Fruit fly (Drosophila melanogaster) Kc167 (cell line): Measurements from ENCODE around the gene CG18754.

Experiments used
- Myc ChIP-seq: fragments of >200 bp; optimal IDR thresholded peaks from 2 replicates; lab custom pipeline; 2017; ENCODE audit warnings: missing external identifiers
- Sin3A ChIP-seq: fragments of >200 bp; optimal IDR thresholded peaks from 2 replicates; lab custom pipeline; 2018; ENCODE audit warnings: missing external identifiers
- h ChIP-seq: fragments of >200 bp; optimal IDR thresholded peaks from 3 replicates; lab custom pipeline; 2018; ENCODE audit warnings: missing external identifiers
- insv ChIP-seq: fragments of >200 bp; optimal IDR thresholded peaks from 3 replicates; lab custom pipeline; 2018; ENCODE audit warnings: missing external identifiers
- psq ChIP-seq: fragments of >200 bp; optimal IDR thresholded peaks from 2 replicates; lab custom pipeline; 2017; ENCODE audit warnings: missing external identifiers
- ttk ChIP-seq: sonication (Bioruptor generic); optimal IDR thresholded peaks from 2 replicates; lab custom pipeline; 2017; ENCODE audit warnings: missing external identifiers

Gene CG18754

dm6 chr3R:23658948-23659347 is 24.9 kb upstream of the CG18754 start:
- no peak for TF ChIP-seq ttk (lab: Kevin White, UChicago)
- no peak for TF ChIP-seq psq (lab: Kevin White, UChicago)
- no peak for TF ChIP-seq insv (lab: Kevin White, UChicago)
- TF ChIP-seq Myc = no peak
- no peak for TF ChIP-seq Sin3A (lab: Kevin White, UChicago)
- TF ChIP-seq h (lab: Kevin White, UChicago) = no peak

DNA sequence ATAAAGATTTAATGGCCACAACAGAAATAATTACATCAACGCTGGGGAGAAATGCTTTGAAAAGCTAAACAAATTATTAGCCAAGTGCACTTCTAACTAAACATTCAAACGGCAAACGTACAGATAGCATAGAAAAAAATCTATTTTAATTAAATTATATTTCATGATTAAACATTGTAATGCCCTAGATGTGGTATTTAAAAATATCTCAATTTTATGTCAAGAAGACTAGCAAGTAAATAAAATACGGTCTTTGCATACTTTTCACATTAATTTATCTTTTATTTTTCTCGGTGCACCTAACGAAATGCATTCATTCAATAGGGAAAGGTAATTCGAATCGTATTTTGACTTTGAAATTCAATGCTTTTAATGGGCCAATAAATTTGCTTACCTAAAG is 24.3 kb upstream of the CG18754 start:
- TF ChIP-seq ttk (lab: Kevin White, UChicago) (no peak), Sin3A (lab: Kevin White, UChicago) (no peak), h (lab: Kevin White, UChicago) (no peak), insv (lab: Kevin White, UChicago) (no peak), Myc (no peak), psq (lab: Kevin White, UChicago) (no peak)

- TF ChIP-seq Sin3A (lab: Kevin White, UChicago) (no peak), insv (lab: Kevin White, UChicago) (no peak), h (lab: Kevin White, UChicago) (no peak), Myc (no peak), ttk (lab: Kevin White, UChicago) (no peak), psq (lab: Kevin White, UChicago) (no peak)
These were observed 21.1 kb upstream of the CG18754 start for dm6 chr3R:23662782-23663181.

dm6 chr3R:23664437-23664836 is 19.4 kb upstream of the CG18754 start:
- TF ChIP-seq psq (lab: Kevin White, UChicago) (no peak), Sin3A (lab: Kevin White, UChicago) (no peak), ttk (lab: Kevin White, UChicago) (no peak), insv (lab: Kevin White, UChicago) (no peak), h (lab: Kevin White, UChicago) (no peak), Myc (no peak)

DNA sequence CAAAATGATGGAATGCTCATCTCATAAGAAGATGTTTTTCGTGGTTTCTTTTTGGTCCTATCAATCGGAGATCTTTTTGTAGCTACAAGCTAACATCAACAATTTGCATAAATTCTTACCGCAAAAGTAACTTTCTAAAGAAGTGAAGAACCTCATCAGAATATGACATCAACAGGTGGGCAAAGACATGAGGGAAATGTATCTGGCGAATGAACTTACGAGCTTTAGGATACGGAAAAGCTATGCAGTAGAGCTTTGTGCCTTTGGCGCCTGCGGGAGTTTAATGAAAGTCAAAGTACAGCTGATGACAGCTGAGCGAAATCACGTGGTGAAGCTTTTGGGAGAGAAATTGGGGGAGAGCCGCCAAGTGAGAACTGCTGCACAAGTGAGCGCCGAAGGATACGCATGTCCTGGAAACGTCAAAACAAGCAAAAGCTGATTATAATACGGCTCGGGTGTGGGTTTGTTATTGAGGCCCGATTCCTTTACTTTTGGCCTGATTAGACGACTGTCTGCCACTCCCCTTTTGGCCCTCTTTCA is 17.1 kb upstream of the CG18754 start:
- TF ChIP-seq insv (lab: Kevin White, UChicago) (no peak), ttk (lab: Kevin White, UChicago) (no peak), psq (lab: Kevin White, UChicago) (no peak), h (lab: Kevin White, UChicago) (no peak), Sin3A (lab: Kevin White, UChicago) (no peak), Myc (no peak)

DNA sequence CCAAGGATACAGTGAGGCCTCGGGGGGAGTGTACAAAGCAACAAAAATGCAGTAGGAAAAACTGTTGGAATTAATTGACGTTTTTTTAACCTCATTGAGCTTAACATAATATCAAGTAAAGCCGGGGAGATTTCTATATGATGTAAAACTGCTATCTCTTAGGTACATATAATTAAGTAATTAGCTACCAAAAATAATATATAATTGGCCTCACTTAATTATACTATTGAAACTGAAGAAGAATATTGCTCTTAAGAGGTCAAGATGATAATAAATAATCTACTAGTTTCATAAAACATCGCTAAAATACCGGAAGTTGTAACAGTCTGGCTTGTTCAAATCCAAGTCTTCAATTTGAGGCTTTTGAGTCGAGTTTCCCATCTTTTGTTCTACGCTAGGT is 16.4 kb upstream of the CG18754 start:
- TF ChIP-seq Myc (no peak), insv (lab: Kevin White, UChicago) (no peak), psq (lab: Kevin White, UChicago) (no peak), ttk (lab: Kevin White, UChicago) (no peak), h (lab: Kevin White, UChicago) (no peak), Sin3A (lab: Kevin White, UChicago) (no peak)

dm6 chr3R:23668583-23668982 is 15.3 kb upstream of the CG18754 start:
- TF ChIP-seq psq (lab: Kevin White, UChicago) (no peak), Sin3A (lab: Kevin White, UChicago) (no peak), Myc (no peak), ttk (lab: Kevin White, UChicago) (no peak), h (lab: Kevin White, UChicago) (no peak), insv (lab: Kevin White, UChicago) (no peak)

DNA sequence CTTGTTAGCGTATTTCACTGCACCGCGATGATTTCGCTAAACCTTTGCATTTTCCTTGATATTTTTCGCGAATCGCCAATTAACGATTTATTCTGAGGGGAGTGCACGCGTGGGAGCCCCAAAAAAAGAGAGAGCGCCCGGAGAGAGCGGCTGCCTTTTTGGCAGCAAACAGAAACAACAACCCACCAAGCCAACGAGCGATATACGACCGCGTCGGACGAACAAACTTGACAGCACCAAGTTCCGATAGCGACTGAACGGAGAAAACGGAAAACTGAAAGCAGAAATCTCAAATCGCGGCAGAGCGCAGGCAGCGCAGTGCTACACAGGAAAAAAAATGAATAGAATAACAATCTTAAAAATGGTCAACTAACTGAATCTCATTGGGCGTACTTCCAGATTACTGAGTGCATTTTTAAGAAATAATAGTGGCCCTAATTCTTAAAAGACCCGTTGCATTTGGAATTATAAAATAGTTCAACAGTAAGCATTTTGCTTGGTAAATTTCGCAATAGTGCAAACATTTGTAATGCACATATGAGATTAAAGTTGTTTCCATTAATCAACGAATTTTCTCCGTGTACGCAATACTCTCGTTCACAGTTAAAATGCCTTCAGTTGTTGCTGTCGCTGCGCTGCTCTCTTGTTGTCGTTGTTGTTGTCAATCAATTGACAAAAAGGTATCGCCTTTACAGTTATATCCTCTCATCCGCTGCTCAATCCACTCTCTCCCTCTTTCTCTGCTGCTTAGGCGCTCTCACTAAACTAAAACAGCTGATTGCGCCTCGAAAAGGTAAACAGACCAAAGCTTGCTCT is 14.2 kb upstream of the CG18754 start, which contains the start of gene CG31145:
TSS of gene CG31145 (minus strand) at position 259 of the 816 bp plus-strand sequence.
- TF ChIP-seq insv (lab: Kevin White, UChicago) = no peak
- no peak for TF ChIP-seq psq (lab: Kevin White, UChicago)
- no peak for TF ChIP-seq ttk (lab: Kevin White, UChicago)
- no peak for TF ChIP-seq Sin3A (lab: Kevin White, UChicago)
- no peak for TF ChIP-seq Myc
- no peak for TF ChIP-seq h (lab: Kevin White, UChicago)

- TF ChIP-seq Sin3A (lab: Kevin White, UChicago) (no peak), psq (lab: Kevin White, UChicago) (no peak), Myc (no peak), ttk (lab: Kevin White, UChicago) (no peak), insv (lab: Kevin White, UChicago) (no peak), h (lab: Kevin White, UChicago) (no peak)
These were observed 10.8 kb upstream of the CG18754 start for dm6 chr3R:23673084-23673483.

- TF ChIP-seq insv (lab: Kevin White, UChicago) (no peak), ttk (lab: Kevin White, UChicago) (no peak), Sin3A (lab: Kevin White, UChicago) (no peak), Myc (no peak), psq (lab: Kevin White, UChicago) (no peak), h (lab: Kevin White, UChicago) (no peak)
These were observed 9.5 kb upstream of the CG18754 start for dm6 chr3R:23674369-23674768.

dm6 chr3R:23675646-23676045 is 8.2 kb upstream of the CG18754 start:
- TF ChIP-seq psq (lab: Kevin White, UChicago) (no peak), Sin3A (lab: Kevin White, UChicago) (no peak), Myc (no peak), h (lab: Kevin White, UChicago) (no peak), ttk (lab: Kevin White, UChicago) (no peak), insv (lab: Kevin White, UChicago) (no peak)
